Fruit fly (Drosophila melanogaster) whole organism, pupa: ENCODE data around the gene CG9135.

Experiments used
- CG10348 ChIP-seq: fragments of 200-800 bp; sonication (Bioruptor generic); IDR thresholded peaks from 2 replicates; pipeline ENCODE4 v1.3.6; 2022; ENCODE audit warnings: missing biosample characterization, missing genetic modification characterization
- CG15710 ChIP-seq: fragments of 200-800 bp; sonication (Bioruptor generic); optimal IDR thresholded peaks from 2 replicates; lab custom pipeline; 2018; ENCODE audit warnings: missing biosample characterization, mild to moderate bottlenecking, missing genetic modification characterization, moderate library complexity
- CG17806 ChIP-seq: fragments of 200-800 bp; sonication (Bioruptor generic); optimal IDR thresholded peaks from 2 replicates; lab custom pipeline; 2018; ENCODE audit warnings: missing biosample characterization, mild to moderate bottlenecking, missing genetic modification characterization, moderate library complexity
- CG8159 ChIP-seq: fragments of 200-800 bp; sonication (Bioruptor generic); optimal IDR thresholded peaks from 3 replicates; lab custom pipeline; 2018; ENCODE audit warnings: missing biosample characterization, mild to moderate bottlenecking, missing genetic modification characterization, moderate library complexity
- D1 ChIP-seq: fragments of 200-800 bp; sonication (Bioruptor generic); optimal IDR thresholded peaks from 2 replicates; lab custom pipeline; 2018; ENCODE audit warnings: missing biosample characterization, mild to moderate bottlenecking, missing genetic modification characterization, moderate library complexity
- Snoo ChIP-seq: fragments of 200-800 bp; sonication (Bioruptor generic); optimal IDR thresholded peaks from 3 replicates; lab custom pipeline; 2017; ENCODE audit warnings: missing biosample characterization, mild to moderate bottlenecking, missing genetic modification characterization, inconsistent platforms
- gl ChIP-seq: fragments of 200-800 bp; sonication (Bioruptor generic); optimal IDR thresholded peaks from 2 replicates; lab custom pipeline; 2018; ENCODE audit warnings: missing biosample characterization, mild to moderate bottlenecking, missing genetic modification characterization

dm6 chr2L:6078757-6079351 lies 28.3 kb downstream of the CG9135 start:
- no peak for TF ChIP-seq CG8159
- TF ChIP-seq CG10348 (GFP tag; lab: Robert Waterston, UW), result no peak
- peak; percentile 1 for TF ChIP-seq gl
- peak; percentile 56 for TF ChIP-seq Snoo (tag; lab: Kevin White, UChicago)
- no peak for TF ChIP-seq D1 (tag; lab: Kevin White, UChicago)
- TF ChIP-seq CG17806 (tag; lab: Kevin White, UChicago), result no peak
- TF ChIP-seq CG15710 (tag; lab: Kevin White, UChicago), result no peak
